Worm (Caenorhabditis elegans): Measurements from ENCODE around the gene T24H10.1.
A peak's percentile ranks its signal among the peaks of the same experiment; 100 is the strongest.

T24H10.1 gene

ce11 chrII:9056215-9056819, 42.9 kb upstream of the T24H10.1 start (continued):
- 0 out of 2 replicates have a peak, but pooled peaks have one; percentile 20 for TF ChIP-seq madf-8 (GFP tag; conservative IDR thresholded peaks at IDR 0.05)
- peak; percentile 82 for TF ChIP-seq madf-6 (GFP tag; IDR thresholded peaks at IDR 0.05)
- peak; percentile 55; the same call in 1 of the 2 replicates for TF ChIP-seq egl-44 (GFP tag; IDR thresholded peaks at IDR 0.05)
- TF ChIP-seq bed-2 (GFP tag; IDR thresholded peaks at IDR 0.05), result no peak
- TF ChIP-seq cebp-1 (GFP tag; IDR thresholded peaks at IDR 0.05), result no peak
- peak; percentile 63 for TF ChIP-seq cebp-1 (tag; optimal IDR thresholded peaks at IDR 0.05)
- TF ChIP-seq B0261.1 (tag; optimal IDR thresholded peaks at IDR 0.05), result no peak
- peak; percentile 55 for TF ChIP-seq die-1 (tag; optimal IDR thresholded peaks at IDR 0.05)
- peak; percentile 87 for TF ChIP-seq F49E8.2 (tag; optimal IDR thresholded peaks at IDR 0.05; ENCODE audit: insufficient read depth)
- 0 out of 2 replicates have a peak, but pooled peaks have one; percentile 18 for TF ChIP-seq ceh-91 (GFP tag; IDR thresholded peaks at IDR 0.05)
- peak; percentile 95 for TF ChIP-seq B0336.3 (GFP tag; IDR thresholded peaks at IDR 0.05)
- TF ChIP-seq fkh-3 (tag; optimal IDR thresholded peaks at IDR 0.05), result no peak
- no peak for TF ChIP-seq F10E7.11 (tag; optimal IDR thresholded peaks at IDR 0.05)
- TF ChIP-seq zfh-2 (GFP tag; conservative IDR thresholded peaks at IDR 0.05), result peak; percentile 42; the same call in 1 of the 2 replicates
- peak; percentile 77; the same call in 1 of the 2 replicates for TF ChIP-seq madf-3 (GFP tag; IDR thresholded peaks at IDR 0.05)
- TF ChIP-seq aptf-2 (GFP tag; conservative IDR thresholded peaks at IDR 0.05), result no peak

- TF ChIP-seq B0019.2 (GFP tag; conservative IDR thresholded peaks at IDR 0.05), result peak; percentile 52; the same call in 1 of the 2 replicates
- TF ChIP-seq madf-10 (tag; optimal IDR thresholded peaks at IDR 0.05), result peak; percentile 61
- no peak for TF ChIP-seq Y79H2A.3 (GFP tag; conservative IDR thresholded peaks at IDR 0.05)
- TF ChIP-seq dox-1 (GFP tag; IDR thresholded peaks at IDR 0.05), result peak; percentile 83
- TF ChIP-seq attf-3 (GFP tag; conservative IDR thresholded peaks at IDR 0.05), result peak; percentile 63
- TF ChIP-seq madf-6 (GFP tag; IDR thresholded peaks at IDR 0.05), result peak; percentile 63; the same call in 1 of the 2 replicates
- no peak for TF ChIP-seq nfya-1 (tag; optimal IDR thresholded peaks at IDR 0.05; ENCODE audit: borderline replicate concordance, insufficient read depth)
- peak; percentile 71 for TF ChIP-seq lin-54 (GFP tag; optimal IDR thresholded peaks at IDR 0.05)
- TF ChIP-seq K12H6.12 (tag; optimal IDR thresholded peaks at IDR 0.05), result peak; percentile 19
- peak; percentile 71 for TF ChIP-seq snpc-1.3 (tag; optimal IDR thresholded peaks at IDR 0.05; ENCODE audit: insufficient read depth)
- TF ChIP-seq ZK185.1 (tag; optimal IDR thresholded peaks at IDR 0.05; ENCODE audit: poor library complexity, severe bottlenecking), result peak; percentile 26
- TF ChIP-seq pbrm-1 (GFP tag; IDR thresholded peaks at IDR 0.05), result peak; percentile 66
- TF ChIP-seq xnd-1 (tag; optimal IDR thresholded peaks at IDR 0.05), result no peak
- 0 out of 2 replicates have a peak, but pooled peaks have one; percentile 19 for TF ChIP-seq lir-1 (GFP tag; conservative IDR thresholded peaks at IDR 0.05)
- peak in 1 of 3 experiments; percentile 55 for TF ChIP-seq lin-35 (GFP tag; optimal IDR thresholded peaks at IDR 0.05)
- TF ChIP-seq zim-3 (tag; optimal IDR thresholded peaks at IDR 0.05), result no peak
- 0 out of 2 replicates have a peak, but pooled peaks have one; percentile 46 for TF ChIP-seq nfyb-1 (GFP tag; IDR thresholded peaks at IDR 0.05)
- no peak; the same call in 1 of the 2 replicates for TF ChIP-seq cebp-1 (GFP tag; IDR thresholded peaks at IDR 0.05)
- TF ChIP-seq cebp-1 (tag; optimal IDR thresholded peaks at IDR 0.05), result peak; percentile 69
- peak; percentile 57 for TF ChIP-seq nhr-80 (tag; optimal IDR thresholded peaks at IDR 0.05)
- peak; percentile 66 for TF ChIP-seq F23B12.7 (tag; optimal IDR thresholded peaks at IDR 0.05; ENCODE audit: insufficient read depth)
- peak in 1 of 2 experiments; percentile 54 for TF ChIP-seq let-607 (tag; optimal IDR thresholded peaks at IDR 0.05)
- TF ChIP-seq ztf-3 (GFP tag; optimal IDR thresholded peaks at IDR 0.05), result no peak
- TF ChIP-seq mcd-1 (GFP tag; IDR thresholded peaks at IDR 0.05), result peak; percentile 95
- peak; percentile 9 for TF ChIP-seq dpl-1 (GFP tag; optimal IDR thresholded peaks at IDR 0.05)
- TF ChIP-seq D2030.7 (GFP tag; IDR thresholded peaks at IDR 0.05), result peak; percentile 77
- peak; percentile 30 for TF ChIP-seq ceh-27 (GFP tag; optimal IDR thresholded peaks at IDR 0.05)
- TF ChIP-seq ceh-100 (GFP tag; IDR thresholded peaks at IDR 0.05), result no peak
- TF ChIP-seq attf-5 (GFP tag; optimal IDR thresholded peaks at IDR 0.05), result peak; percentile 91
- peak; percentile 78 for TF ChIP-seq rcor-1 (GFP tag; IDR thresholded peaks at IDR 0.05)
- TF ChIP-seq unc-130 (GFP tag; optimal IDR thresholded peaks at IDR 0.05), result peak; percentile 7
Observed at ce11 chrII:9057035-9057668, 42.0 kb upstream of the T24H10.1 start, which contains the start of gene rpl-32. Gene rpl-32 (minus strand): TSS chrII:9057085.

Measured in whole organism, young adult.